Worm (Caenorhabditis elegans): ENCODE measurements around the gene sre-21.

DNA sequence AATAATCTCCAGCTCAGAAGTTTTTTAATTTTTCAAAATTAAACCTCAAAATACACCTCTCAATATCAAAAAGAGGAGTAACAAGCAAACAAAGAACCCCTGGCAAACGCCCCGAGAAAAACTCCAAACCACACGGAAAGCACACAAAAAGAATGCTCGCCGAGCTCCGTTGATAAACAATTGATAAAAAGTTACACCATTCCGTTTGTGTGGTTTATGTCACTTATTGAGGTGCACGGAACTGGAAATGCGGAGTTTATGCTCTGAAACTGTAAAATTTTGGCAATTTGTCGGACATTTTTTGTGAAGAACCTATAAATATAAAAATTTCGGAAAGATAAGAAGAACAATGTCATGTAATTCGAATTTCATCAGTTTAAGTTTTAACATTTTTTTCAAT, 20.7 kb downstream of the sre-21 start:
- TF ChIP-seq nhr-12 (tag; optimal IDR thresholded peaks at IDR 0.05) (no peak), elt-1 (tag; optimal IDR thresholded peaks at IDR 0.05) (no peak), zag-1 (tag; optimal IDR thresholded peaks at IDR 0.05) (no peak), mab-5 (tag; optimal IDR thresholded peaks at IDR 0.05) (no peak), elt-3 (tag; optimal IDR thresholded peaks at IDR 0.05) (no peak), unc-62 (GFP tag; optimal IDR thresholded peaks at IDR 0.05) (no peak), lin-11 (tag; optimal IDR thresholded peaks at IDR 0.05) (no peak), ceh-16 (tag; optimal IDR thresholded peaks at IDR 0.05) (no peak), lin-13 (GFP tag; optimal IDR thresholded peaks at IDR 0.05) (no peak)

Measured in whole organism, L2 larva.